Worm (Caenorhabditis elegans) whole organism, young adult: ENCODE measurements around the gene Y71H2AM.1.
A peak's percentile ranks its signal among the peaks of the same experiment; 100 is the strongest.

Experiments used
- B0336.3 ChIP-seq: fragments of 200-800 bp; sonication (Bioruptor generic); IDR thresholded peaks from 2 replicates; pipeline ENCODE4 v1.3.6; 2022; ENCODE audit warnings: missing genetic modification characterization, missing compliant biosample characterization
- C06A6.2 ChIP-seq: fragments of 200-800 bp; sonication (Bioruptor generic); conservative IDR thresholded peaks from 2 replicates; pipeline ENCODE4 v1.3.6; 2022; ENCODE audit warnings: missing genetic modification characterization, missing compliant biosample characterization
- F23B12.7 ChIP-seq: sonication (generic microtip); optimal IDR thresholded peaks from 2 replicates; lab custom pipeline; 2017; ENCODE audit warnings: missing genetic modification characterization, mild to moderate bottlenecking, missing compliant biosample characterization, antibody characterized with exemption, moderate library complexity; ENCODE audit not compliant: insufficient read depth
- F33H1.4 ChIP-seq: fragments of 200-800 bp; sonication (Bioruptor generic); IDR thresholded peaks from 2 replicates; pipeline ENCODE4 v1.3.6; 2022; ENCODE audit warnings: missing genetic modification reagents, missing genetic modification characterization, missing compliant biosample characterization
- F57C9.4 ChIP-seq: sonication (generic microtip); optimal IDR thresholded peaks from 2 replicates; lab custom pipeline; 2017; ENCODE audit warnings: mild to moderate bottlenecking, missing genetic modification characterization, missing compliant biosample characterization
- Y53G8AR.9 ChIP-seq: fragments of 200-800 bp; sonication (Bioruptor generic); conservative IDR thresholded peaks from 2 replicates; pipeline ENCODE4 v1.3.6; 2022; ENCODE audit warnings: missing genetic modification reagents, missing genetic modification characterization, missing compliant biosample characterization
- atf-7 ChIP-seq: sonication (generic microtip); optimal IDR thresholded peaks from 2 replicates; lab custom pipeline; 2017; ENCODE audit warnings: mild to moderate bottlenecking, missing genetic modification characterization, missing compliant biosample characterization
- attf-5 ChIP-seq: fragments of 200-800 bp; sonication (Bioruptor generic); optimal IDR thresholded peaks from 2 replicates; lab custom pipeline; 2018; ENCODE audit warnings: mild to moderate bottlenecking, missing genetic modification characterization, missing compliant biosample characterization
- cebp-1 ChIP-seq, 2 experiments: fragments of 200-800 bp in 1 of 2; sonication (Bioruptor generic) in 1 of 2; sonication (generic microtip) in 1 of 2; IDR thresholded peaks in 1 of 2; optimal IDR thresholded peaks in 1 of 2; 2 replicates each; pipeline versions ENCODE4 v1.3.6 to Lab custom; 2017 to 2022; ENCODE audit warnings: missing compliant biosample characterization in 2 of 2, missing genetic modification characterization in 2 of 2, mild to moderate bottlenecking in 1 of 2, missing genetic modification reagents in 1 of 2, moderate library complexity in 1 of 2
- ceh-79 ChIP-seq: sonication (generic microtip); optimal IDR thresholded peaks from 2 replicates; lab custom pipeline; 2017; ENCODE audit warnings: mild to moderate bottlenecking, missing genetic modification characterization, missing compliant biosample characterization
- chd-7 ChIP-seq: sonication (generic microtip); optimal IDR thresholded peaks from 2 replicates; lab custom pipeline; 2016; ENCODE audit warnings: mild to moderate bottlenecking, missing genetic modification characterization, moderate library complexity, missing compliant biosample characterization
- dox-1 ChIP-seq: fragments of 200-800 bp; sonication (Bioruptor generic); IDR thresholded peaks from 2 replicates; pipeline ENCODE4 v1.3.6; 2022; ENCODE audit warnings: missing genetic modification reagents, missing genetic modification characterization, missing compliant biosample characterization
- egl-44 ChIP-seq: fragments of 200-800 bp; sonication (Bioruptor generic); IDR thresholded peaks from 2 replicates; pipeline ENCODE4 v1.3.6; 2022; ENCODE audit warnings: missing genetic modification reagents, missing genetic modification characterization, missing compliant biosample characterization
- ets-4 ChIP-seq: fragments of 200-800 bp; sonication (Bioruptor generic); optimal IDR thresholded peaks from 2 replicates; lab custom pipeline; 2018; ENCODE audit warnings: mild to moderate bottlenecking, missing genetic modification characterization, missing compliant biosample characterization
- hmg-1.2 ChIP-seq: fragments of 200-800 bp; sonication (Bioruptor generic); IDR thresholded peaks from 2 replicates; pipeline ENCODE4 v1.3.6; 2022; ENCODE audit warnings: missing genetic modification reagents, missing genetic modification characterization, missing compliant biosample characterization
- let-526 ChIP-seq: fragments of 200-800 bp; sonication (Bioruptor generic); IDR thresholded peaks from 2 replicates; pipeline ENCODE4 v1.3.6; 2022; ENCODE audit warnings: missing genetic modification reagents, missing genetic modification characterization, missing compliant biosample characterization
- let-607 ChIP-seq, 2 experiments: fragments of 200-800 bp in 1 of 2; sonication (Bioruptor generic) in 1 of 2; sonication (generic microtip) in 1 of 2; optimal IDR thresholded peaks; 2 replicates each; lab custom pipeline; 2016 to 2018; ENCODE audit warnings: mild to moderate bottlenecking in 2 of 2, missing compliant biosample characterization in 2 of 2, missing genetic modification characterization in 2 of 2, moderate library complexity in 2 of 2, missing genotype in 1 of 2
- lin-40 ChIP-seq: sonication (generic microtip); optimal IDR thresholded peaks from 2 replicates; lab custom pipeline; 2016; ENCODE audit warnings: missing genetic modification characterization, mild to moderate bottlenecking, missing compliant biosample characterization, missing genotype, missing genetic modification reagents
- lin-54 ChIP-seq: fragments of 200-800 bp; sonication (Bioruptor generic); optimal IDR thresholded peaks from 2 replicates; lab custom pipeline; 2018; ENCODE audit warnings: mild to moderate bottlenecking, missing genetic modification characterization, missing compliant biosample characterization
- madf-10 ChIP-seq: sonication (generic microtip); optimal IDR thresholded peaks from 2 replicates; lab custom pipeline; 2016; ENCODE audit warnings: mild to moderate bottlenecking, missing genetic modification characterization, missing compliant biosample characterization
- madf-3 ChIP-seq: fragments of 200-800 bp; sonication (Bioruptor generic); IDR thresholded peaks from 2 replicates; pipeline ENCODE4 v1.3.6; 2022; ENCODE audit warnings: missing genetic modification reagents, missing genetic modification characterization, missing compliant biosample characterization
- mcd-1 ChIP-seq: fragments of 200-800 bp; sonication (Bioruptor generic); IDR thresholded peaks from 2 replicates; pipeline ENCODE4 v1.3.6; 2022; ENCODE audit warnings: missing genetic modification reagents, missing genetic modification characterization, missing compliant biosample characterization
- nhr-27 ChIP-seq: fragments of 200-800 bp; sonication (Bioruptor generic); optimal IDR thresholded peaks from 2 replicates; lab custom pipeline; 2018; ENCODE audit warnings: mild to moderate bottlenecking, missing genetic modification characterization, moderate library complexity, missing compliant biosample characterization
- nhr-80 ChIP-seq: sonication (generic microtip); optimal IDR thresholded peaks from 2 replicates; lab custom pipeline; 2016; ENCODE audit warnings: missing genetic modification characterization, missing compliant biosample characterization
- nhr-90 ChIP-seq: sonication (generic microtip); optimal IDR thresholded peaks from 2 replicates; lab custom pipeline; 2016; ENCODE audit warnings: missing genotype, mild to moderate bottlenecking, missing genetic modification characterization, missing compliant biosample characterization
- snpc-4 ChIP-seq, 5 experiments: fragments of 150-350 bp in 1 of 5; sonication (generic microtip) in 4 of 5; optimal IDR thresholded peaks; 2 replicates each; lab custom pipeline; 2014 to 2018; ENCODE audit warnings: missing genetic modification characterization in 5 of 5, missing biosample characterization in 3 of 5, antibody characterized with exemption in 2 of 5, mild to moderate bottlenecking in 2 of 5, missing compliant biosample characterization in 2 of 5, missing genotype in 2 of 5, moderate library complexity in 2 of 5, missing genetic modification reagents in 1 of 5
- somi-1 ChIP-seq: fragments of 200-800 bp; sonication (Bioruptor generic); optimal IDR thresholded peaks from 2 replicates; lab custom pipeline; 2018; ENCODE audit warnings: mild to moderate bottlenecking, missing genetic modification characterization, missing compliant biosample characterization
- sptf-2 ChIP-seq: fragments of 200-800 bp; sonication (Bioruptor generic); optimal IDR thresholded peaks from 2 replicates; lab custom pipeline; 2018; ENCODE audit warnings: mild to moderate bottlenecking, missing genetic modification characterization, missing compliant biosample characterization
- tbp1 ChIP-seq: fragments of 200-800 bp; sonication (Bioruptor generic); optimal IDR thresholded peaks from 2 replicates; lab custom pipeline; 2018; ENCODE audit warnings: mild to moderate bottlenecking, missing genetic modification characterization, missing compliant biosample characterization
- tbx-9 ChIP-seq: sonication (generic microtip); optimal IDR thresholded peaks from 2 replicates; lab custom pipeline; 2016; ENCODE audit warnings: borderline replicate concordance, missing genetic modification characterization, inconsistent platforms, missing compliant biosample characterization
- tlf-1 ChIP-seq: fragments of 200-800 bp; sonication (Bioruptor generic); optimal IDR thresholded peaks from 2 replicates; lab custom pipeline; 2018; ENCODE audit warnings: mild to moderate bottlenecking, missing genetic modification characterization, missing compliant biosample characterization
- unc-130 ChIP-seq: sonication (generic microtip); optimal IDR thresholded peaks from 2 replicates; lab custom pipeline; 2016; ENCODE audit warnings: missing genetic modification reagents, missing genetic modification characterization, missing compliant biosample characterization
- zfh-2 ChIP-seq: fragments of 200-800 bp; sonication (Bioruptor generic); conservative IDR thresholded peaks from 2 replicates; pipeline ENCODE4 v1.3.6; 2022; ENCODE audit warnings: missing genetic modification reagents, missing genetic modification characterization, missing compliant biosample characterization
- ztf-22 ChIP-seq: fragments of 200-800 bp; sonication (Bioruptor generic); optimal IDR thresholded peaks from 2 replicates; lab custom pipeline; 2018; ENCODE audit warnings: mild to moderate bottlenecking, missing genetic modification characterization, moderate library complexity, missing compliant biosample characterization
- ztf-26 ChIP-seq: sonication (generic microtip); optimal IDR thresholded peaks from 2 replicates; lab custom pipeline; 2017; ENCODE audit warnings: missing genetic modification characterization, missing compliant biosample characterization
- ztf-3 ChIP-seq: fragments of 200-800 bp; sonication (Bioruptor generic); optimal IDR thresholded peaks from 2 replicates; lab custom pipeline; 2018; ENCODE audit warnings: mild to moderate bottlenecking, missing genetic modification characterization, missing compliant biosample characterization

Gene Y71H2AM.1

ce11 chrIII:2874144-2874868 is 47.4 kb downstream of the Y71H2AM.1 start, which contains the start of gene klf-1 (continued):
- TF ChIP-seq unc-130 (GFP tag; lab: Kevin White, UChicago) (no peak), dox-1 (peak; percentile 57)

- TF ChIP-seq tbx-9 (no peak), F33H1.4 (GFP tag; lab: Robert Waterston, UW) (no peak), sptf-2 (GFP tag; lab: Kevin White, UChicago) (peak; percentile 54), chd-7 (tag; lab: Kevin White, UChicago) (peak; percentile 70), mcd-1 (GFP tag; lab: Robert Waterston, UW) (peak; percentile 31), B0336.3 (GFP tag; lab: Robert Waterston, UW) (peak; percentile 39; the same call in 1 of the 2 replicates), hmg-1.2 (GFP tag; lab: Robert Waterston, UW) (peak; percentile 35; the same call in 1 of the 2 replicates), F23B12.7 (tag; lab: Kevin White, UChicago) (peak; percentile 14), madf-3 (GFP tag; lab: Robert Waterston, UW) (no peak), ztf-26 (tag; lab: Kevin White, UChicago) (peak; percentile 68), lin-40 (peak; percentile 82), egl-44 (no peak), attf-5 (GFP tag; lab: Kevin White, UChicago) (peak; percentile 82), let-607 (tag; optimal IDR thresholded peaks at IDR 0.05; lab: Kevin White, UChicago) (peak; percentile 23 to 41), ztf-3 (no peak), tlf-1 (GFP tag; lab: Kevin White, UChicago) (peak; percentile 17), nhr-80 (tag; lab: Kevin White, UChicago) (peak; percentile 97), ceh-79 (tag; lab: Kevin White, UChicago) (no peak), C06A6.2 (GFP tag; lab: Robert Waterston, UW) (peak; percentile 63), ets-4 (GFP tag; lab: Kevin White, UChicago) (peak; percentile 24), nhr-90 (tag; lab: Kevin White, UChicago) (peak; percentile 15), atf-7 (tag; lab: Kevin White, UChicago) (peak; percentile 15), tbp1 (GFP tag; lab: Kevin White, UChicago) (peak; percentile 46), nhr-27 (tag; lab: Kevin White, UChicago) (no peak), F57C9.4 (tag; lab: Kevin White, UChicago) (no peak), Y53G8AR.9 (GFP tag; lab: Robert Waterston, UW) (no peak), dox-1 (peak; percentile 75), lin-54 (GFP tag; lab: Kevin White, UChicago) (peak; percentile 11), let-526 (GFP tag; lab: Robert Waterston, UW) (no peak; the same call in 1 of the 2 replicates), somi-1 (peak; percentile 64), madf-10 (tag; lab: Kevin White, UChicago) (peak; percentile 46), snpc-4 (GFP tag; optimal IDR thresholded peaks at IDR 0.05; lab: Kevin White, UChicago) (no peak), snpc-4 (tag; optimal IDR thresholded peaks at IDR 0.05; lab: Kevin White, UChicago) (peak; percentile 45 to 74 (median 48)), unc-130 (GFP tag; lab: Kevin White, UChicago) (no peak), ztf-22 (peak; percentile 51), zfh-2 (peak; percentile 37; the same call in 1 of the 2 replicates), cebp-1 (GFP tag; IDR thresholded peaks at IDR 0.05; lab: Robert Waterston, UW) (peak; percentile 85), cebp-1 (tag; optimal IDR thresholded peaks at IDR 0.05; lab: Kevin White, UChicago) (peak; percentile 92)
Measured at ce11 chrIII:2875946-2876345, 49.1 kb downstream of the Y71H2AM.1 start.
